Fruit fly (Drosophila melanogaster): ENCODE measurements around the gene Xrp1.

Gene Xrp1

dm6 chr3R:18964819-18965218 is 50.1 kb downstream of the Xrp1 start:
- TF ChIP-seq nom (GFP tag; optimal IDR thresholded peaks at IDR 0.05), result no peak
- TF ChIP-seq Ravus (GFP tag; IDR thresholded peaks at IDR 0.05), result no peak
- no peak for TF ChIP-seq fd64A (GFP tag; optimal IDR thresholded peaks at IDR 0.05)
- TF ChIP-seq mirr (GFP tag; optimal IDR thresholded peaks at IDR 0.05), result peak; percentile 51
- TF ChIP-seq ind (GFP tag; optimal IDR thresholded peaks at IDR 0.05), result no peak
- TF ChIP-seq abd-A (tag; optimal IDR thresholded peaks at IDR 0.05), result peak; percentile 73
- no peak for TF ChIP-seq Ptx1 (GFP tag; IDR thresholded peaks at IDR 0.05)
- TF ChIP-seq eyg (GFP tag; optimal IDR thresholded peaks at IDR 0.05), result no peak
- no peak for TF ChIP-seq CG33557 (GFP tag; optimal IDR thresholded peaks at IDR 0.05)
- TF ChIP-seq CG2889 (GFP tag; IDR thresholded peaks at IDR 0.05), result no peak
- no peak for TF ChIP-seq CrebB (tag; optimal IDR thresholded peaks at IDR 0.05)
- 0 out of 3 replicates have a peak, but pooled peaks have one; percentile 31 for TF ChIP-seq CG11456 (GFP tag; IDR thresholded peaks at IDR 0.05)
- TF ChIP-seq Ets65A (GFP tag), result peak; percentile 71
- no peak for TF ChIP-seq tx (GFP tag; optimal IDR thresholded peaks at IDR 0.05)

Data from whole organism, embryonic.